Fruit fly (Drosophila melanogaster): ENCODE data around the gene CG8036.

CG8036 gene

dm6 chr3R:8650741-8651140 is 16.9 kb upstream of the CG8036 start, which contains the start of the genes Mkk4 and SLIRP2 (continued):
- peak; percentile 97 for TF ChIP-seq CG1792 (GFP tag; optimal IDR thresholded peaks at IDR 0.05)
- peak; percentile 95 for TF ChIP-seq Ets97D (GFP tag; optimal IDR thresholded peaks at IDR 0.05)
- peak; percentile 97 for TF ChIP-seq Rx (GFP tag; IDR thresholded peaks at IDR 0.05)
- TF ChIP-seq CG11723 (GFP tag; optimal IDR thresholded peaks at IDR 0.05) = peak; percentile 98
- peak; percentile 99 for TF ChIP-seq chm (GFP tag; IDR thresholded peaks at IDR 0.05)
- TF ChIP-seq CG11456 (GFP tag; IDR thresholded peaks at IDR 0.05) = peak; percentile 99
- peak; percentile 99 for TF ChIP-seq maf-S (GFP tag; optimal IDR thresholded peaks at IDR 0.05)
- TF ChIP-seq lov (optimal IDR thresholded peaks at IDR 0.05) = no peak
- peak; percentile 99 for TF ChIP-seq lov (GFP tag; IDR thresholded peaks at IDR 0.05)
- TF ChIP-seq bbx (GFP tag; IDR thresholded peaks at IDR 0.05; ENCODE audit: partially characterized antibody) = peak; percentile 87
- TF ChIP-seq CG11696 (GFP tag; IDR thresholded peaks at IDR 0.05) = peak; percentile 96
- TF ChIP-seq trem (tag; optimal IDR thresholded peaks at IDR 0.05) = peak; percentile 97
- peak; percentile 99 for TF ChIP-seq dysf (GFP tag; IDR thresholded peaks at IDR 0.05)
- peak; percentile 97 for TF ChIP-seq CG1529 (GFP tag; optimal IDR thresholded peaks at IDR 0.05)
- TF ChIP-seq unpg (GFP tag; optimal IDR thresholded peaks at IDR 0.05) = peak; percentile 99
- TF ChIP-seq CG6654 (GFP tag; optimal IDR thresholded peaks at IDR 0.05) = peak; percentile 92
- peak; percentile 87 for TF ChIP-seq Deaf1 (tag; optimal IDR thresholded peaks at IDR 0.05)
- peak; percentile 98 for TF ChIP-seq YL-1 (GFP tag; optimal IDR thresholded peaks at IDR 0.05)
- TF ChIP-seq mirr (GFP tag; optimal IDR thresholded peaks at IDR 0.05) = peak; percentile 97
- TF ChIP-seq HmgZ (tag; optimal IDR thresholded peaks at IDR 0.05) = peak; percentile 99
- TF ChIP-seq kni (GFP tag; optimal IDR thresholded peaks at IDR 0.05) = peak; percentile 93
- peak; percentile 98 for TF ChIP-seq CG12299 (tag; optimal IDR thresholded peaks at IDR 0.05)
- TF ChIP-seq slbo (GFP tag; IDR thresholded peaks at IDR 0.05) = peak; percentile 99
- TF ChIP-seq CG14860 (GFP tag; IDR thresholded peaks at IDR 0.05; ENCODE audit: partially characterized antibody) = peak; percentile 81
- TF ChIP-seq row (GFP tag; IDR thresholded peaks at IDR 0.05) = peak; percentile 100
- no peak for TF ChIP-seq abd-A (tag; optimal IDR thresholded peaks at IDR 0.05)
- TF ChIP-seq pnt (GFP tag; optimal IDR thresholded peaks at IDR 0.05) = peak; percentile 98
- TF ChIP-seq pb (GFP tag; optimal IDR thresholded peaks at IDR 0.05) = peak; percentile 98
- TF ChIP-seq CG16863 (GFP tag; optimal IDR thresholded peaks at IDR 0.05) = peak; percentile 99
- peak; percentile 100 for TF ChIP-seq Xbp1 (GFP tag; optimal IDR thresholded peaks at IDR 0.05)
- peak; percentile 99 for TF ChIP-seq CG10209 (GFP tag; optimal IDR thresholded peaks at IDR 0.05)
- peak; percentile 100 for TF ChIP-seq CG30403 (GFP tag; optimal IDR thresholded peaks at IDR 0.05)
- TF ChIP-seq Sox102F (GFP tag; optimal IDR thresholded peaks at IDR 0.05) = peak; percentile 99
- peak; percentile 99 for TF ChIP-seq CG7839 (tag; optimal IDR thresholded peaks at IDR 0.05)
- TF ChIP-seq jumu (GFP tag; optimal IDR thresholded peaks at IDR 0.05) = peak; percentile 99
- peak; percentile 74 for TF ChIP-seq CG34224 (GFP tag; IDR thresholded peaks at IDR 0.05; ENCODE audit: partially characterized antibody)
- TF ChIP-seq Dek (tag; optimal IDR thresholded peaks at IDR 0.05) = peak; percentile 99
- TF ChIP-seq Adf1 (GFP tag; IDR thresholded peaks at IDR 0.05) = peak; percentile 89
- TF ChIP-seq CG4820 (GFP tag; optimal IDR thresholded peaks at IDR 0.05) = peak; percentile 99
- peak; percentile 99 for TF ChIP-seq CHES-1-like (GFP tag; optimal IDR thresholded peaks at IDR 0.05)
- TF ChIP-seq CG11085 (GFP tag; IDR thresholded peaks at IDR 0.05) = peak; percentile 98
- peak; percentile 85 for TF ChIP-seq CG42726 (GFP tag; IDR thresholded peaks at IDR 0.05; ENCODE audit: partially characterized antibody)
- TF ChIP-seq chif (GFP tag; optimal IDR thresholded peaks at IDR 0.05) = peak; percentile 99
- peak; percentile 98 for TF ChIP-seq gsb (GFP tag; IDR thresholded peaks at IDR 0.05)
- no peak for TF ChIP-seq cad (GFP tag; optimal IDR thresholded peaks at IDR 0.05)
- peak; percentile 99 for TF ChIP-seq zfh2 (GFP tag; optimal IDR thresholded peaks at IDR 0.05)
- peak; percentile 99 for TF ChIP-seq chn (GFP tag; optimal IDR thresholded peaks at IDR 0.05)
- peak; percentile 99 for TF ChIP-seq CG7786 (GFP tag; optimal IDR thresholded peaks at IDR 0.05)
- peak; percentile 96 for TF ChIP-seq CG2116 (GFP tag; optimal IDR thresholded peaks at IDR 0.05)
- TF ChIP-seq Eip74EF (GFP tag; optimal IDR thresholded peaks at IDR 0.05) = peak in 1 of 2 experiments; percentile 98
- TF ChIP-seq croc (GFP tag; conservative IDR thresholded peaks at IDR 0.05) = peak; percentile 98

Measured in whole organism, embryonic.